Worm (Caenorhabditis elegans) whole organism, early embryonic: ENCODE data around the gene bet-2.

ENCODE experiments used
- B0310.2 ChIP-seq: sonication (generic microtip); optimal IDR thresholded peaks from 2 replicates; lab custom pipeline; 2016; ENCODE audit warnings: mild to moderate bottlenecking, missing genetic modification characterization, missing compliant biosample characterization
- F13C5.2 ChIP-seq: sonication (generic microtip); optimal IDR thresholded peaks from 2 replicates; lab custom pipeline; 2017; ENCODE audit warnings: mild to moderate bottlenecking, missing genetic modification characterization, inconsistent platforms, missing compliant biosample characterization
- aly-1 ChIP-seq: sonication (generic microtip); optimal IDR thresholded peaks from 2 replicates; lab custom pipeline; 2016; ENCODE audit warnings: missing genetic modification characterization, missing compliant biosample characterization
- ama-1 ChIP-seq: fragments of 150-350 bp; optimal IDR thresholded peaks from 2 replicates; lab custom pipeline; 2014
- ceh-13 ChIP-seq: fragments of 200-800 bp; sonication (Bioruptor generic); optimal IDR thresholded peaks from 2 replicates; lab custom pipeline; 2018; ENCODE audit warnings: mild to moderate bottlenecking, missing genetic modification characterization, missing compliant biosample characterization
- ceh-36 ChIP-seq: sonication (generic microtip); optimal IDR thresholded peaks from 2 replicates; lab custom pipeline; 2016; ENCODE audit warnings: missing genetic modification characterization, inconsistent platforms, missing compliant biosample characterization
- ets-7 ChIP-seq: sonication (generic microtip); optimal IDR thresholded peaks from 2 replicates; lab custom pipeline; 2016; ENCODE audit warnings: missing genotype, missing genetic modification characterization, missing compliant biosample characterization
- flt-1 ChIP-seq: fragments of 200-800 bp; sonication (Bioruptor generic); IDR thresholded peaks from 2 replicates; pipeline ENCODE4 v1.3.6; 2022; ENCODE audit warnings: missing genetic modification characterization, missing compliant biosample characterization
- hmbx-1 ChIP-seq: sonication (generic microtip); optimal IDR thresholded peaks from 2 replicates; lab custom pipeline; 2016; ENCODE audit warnings: mild to moderate bottlenecking, missing genetic modification characterization, missing compliant biosample characterization
- hmg-4 ChIP-seq: fragments of 200-800 bp; sonication (Bioruptor generic); optimal IDR thresholded peaks from 2 replicates; lab custom pipeline; 2018; ENCODE audit warnings: mild to moderate bottlenecking, missing genetic modification characterization, missing compliant biosample characterization
- hnd-1 ChIP-seq: sonication (generic microtip); optimal IDR thresholded peaks from 2 replicates; lab custom pipeline; 2016; ENCODE audit warnings: missing genetic modification characterization, missing compliant biosample characterization
- pes-1 ChIP-seq: fragments of 200-800 bp; sonication (Bioruptor generic); IDR thresholded peaks from 2 replicates; pipeline ENCODE4 v1.3.6; 2022; ENCODE audit warnings: missing genetic modification reagents, missing genetic modification characterization, missing compliant biosample characterization
- scrt-1 ChIP-seq: fragments of 200-800 bp; sonication (Bioruptor generic); IDR thresholded peaks from 2 replicates; pipeline ENCODE4 v1.3.6; 2022; ENCODE audit warnings: missing genetic modification characterization, missing compliant biosample characterization
- sea-1 ChIP-seq: fragments of 200-800 bp; sonication (Bioruptor generic); conservative IDR thresholded peaks from 2 replicates; pipeline ENCODE4 v1.3.6; 2022; ENCODE audit warnings: missing genetic modification characterization, missing compliant biosample characterization
- tbx-11 ChIP-seq: fragments of 200-800 bp; sonication (Bioruptor generic); IDR thresholded peaks from 2 replicates; pipeline ENCODE4 v1.3.6; 2022; ENCODE audit warnings: missing genetic modification characterization, missing compliant biosample characterization
- tbx-37 ChIP-seq: fragments of 200-800 bp; sonication (Bioruptor generic); conservative IDR thresholded peaks from 2 replicates; pipeline ENCODE4 v1.3.6; 2022; ENCODE audit warnings: missing genetic modification reagents, missing genetic modification characterization, missing compliant biosample characterization
- tra-4 ChIP-seq: sonication (generic microtip); optimal IDR thresholded peaks from 2 replicates; lab custom pipeline; 2017; ENCODE audit warnings: missing genetic modification characterization, missing compliant biosample characterization

The bet-2 gene

ce11 chrX:10534625-10535244 is 34.3 kb upstream of the bet-2 start:
- TF ChIP-seq hnd-1 (tag; lab: Kevin White, UChicago): no peak
- TF ChIP-seq ceh-36 (tag; lab: Kevin White, UChicago): no peak
- TF ChIP-seq pes-1 (GFP tag; lab: Robert Waterston, UW): no peak
- TF ChIP-seq hmbx-1 (tag; lab: Kevin White, UChicago): no peak
- no peak for TF ChIP-seq ceh-13 (GFP tag; lab: Kevin White, UChicago)
- no peak for TF ChIP-seq ama-1 (lab: Kevin White, UChicago)
- no peak for TF ChIP-seq tbx-37 (GFP tag; lab: Robert Waterston, UW)
- no peak for TF ChIP-seq scrt-1 (GFP tag; lab: Robert Waterston, UW)
- TF ChIP-seq ets-7 (tag; lab: Kevin White, UChicago): no peak
- no peak for TF ChIP-seq tbx-11 (GFP tag; lab: Robert Waterston, UW)
- no peak for TF ChIP-seq B0310.2 (tag; lab: Kevin White, UChicago)
- TF ChIP-seq hmg-4: no peak
- no peak for TF ChIP-seq aly-1
- no peak for TF ChIP-seq tra-4 (tag; lab: Kevin White, UChicago)
- no peak for TF ChIP-seq sea-1 (GFP tag; lab: Robert Waterston, UW)
- TF ChIP-seq F13C5.2: no peak
- no peak for TF ChIP-seq flt-1 (GFP tag; lab: Robert Waterston, UW)

DNA sequence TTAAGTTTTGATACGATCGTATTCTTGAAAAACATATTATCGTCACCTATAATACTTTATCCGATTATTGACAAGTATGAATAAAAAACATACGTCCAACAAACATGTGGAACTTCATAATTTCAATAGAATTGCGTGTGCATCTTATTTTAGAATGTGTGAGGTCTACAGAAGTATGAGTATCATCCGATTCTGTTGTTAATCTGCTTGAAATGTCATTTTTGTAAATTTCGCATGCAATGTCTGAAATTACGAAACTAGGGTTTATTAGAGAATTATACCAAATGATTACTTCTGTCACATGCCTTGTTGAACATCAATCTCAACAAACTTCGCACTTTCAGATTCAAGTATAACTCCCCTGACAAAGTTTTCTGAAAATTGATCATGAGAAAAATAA is 27.3 kb upstream of the bet-2 start:
- TF ChIP-seq B0310.2 (tag; lab: Kevin White, UChicago): no peak
- no peak for TF ChIP-seq hnd-1 (tag; lab: Kevin White, UChicago)
- no peak for TF ChIP-seq ceh-36 (tag; lab: Kevin White, UChicago)
- no peak for TF ChIP-seq F13C5.2
- no peak for TF ChIP-seq pes-1 (GFP tag; lab: Robert Waterston, UW)
- TF ChIP-seq tra-4 (tag; lab: Kevin White, UChicago): no peak
- no peak for TF ChIP-seq scrt-1 (GFP tag; lab: Robert Waterston, UW)
- no peak for TF ChIP-seq ama-1 (lab: Kevin White, UChicago)
- no peak for TF ChIP-seq tbx-11 (GFP tag; lab: Robert Waterston, UW)
- no peak for TF ChIP-seq hmbx-1 (tag; lab: Kevin White, UChicago)
- TF ChIP-seq tbx-37 (GFP tag; lab: Robert Waterston, UW): no peak

DNA sequence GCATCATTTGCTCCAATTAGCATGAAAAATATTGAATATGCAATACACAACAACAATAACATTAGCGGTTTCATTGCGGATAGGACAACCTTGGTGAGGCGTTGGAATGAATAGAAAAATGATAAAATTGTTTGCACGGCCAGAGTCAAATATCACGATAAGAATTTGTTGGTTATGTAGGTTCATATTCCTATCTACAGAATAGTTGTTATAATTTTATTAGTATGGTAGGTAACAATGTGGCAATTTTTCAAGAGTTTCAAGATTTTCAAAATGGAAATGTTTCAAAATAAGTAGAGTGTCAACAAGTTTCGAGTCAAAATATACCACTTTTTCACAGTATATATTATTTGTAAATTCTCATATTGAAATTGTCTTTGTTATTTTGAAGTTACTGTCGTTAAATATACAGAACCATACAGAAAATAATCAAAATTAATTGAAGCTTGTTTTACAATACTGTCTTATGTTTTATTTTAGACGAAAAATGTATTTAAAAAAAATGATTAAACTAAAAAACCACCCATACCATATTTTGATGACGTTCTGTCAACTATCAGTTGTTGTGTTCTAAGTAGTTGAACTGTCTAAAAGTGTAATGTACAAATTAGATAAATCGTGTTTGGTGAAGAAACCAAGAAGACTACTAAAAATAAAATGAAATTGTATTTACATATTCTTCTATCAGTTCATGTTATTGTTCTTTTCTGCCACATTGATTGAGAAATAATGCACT is 26.6 kb upstream of the bet-2 start, which contains the start of the genes F59F5.3 and F59F5.4:
TSS of gene F59F5.3 (minus strand) at position 101 of the 736 bp plus-strand sequence.
TSS of gene F59F5.4 (plus strand) at position 686 of the 736 bp plus-strand sequence.
- no peak for TF ChIP-seq tra-4 (tag; lab: Kevin White, UChicago)
- TF ChIP-seq ama-1 (lab: Kevin White, UChicago): no peak
- no peak for TF ChIP-seq hnd-1 (tag; lab: Kevin White, UChicago)
- no peak for TF ChIP-seq hmbx-1 (tag; lab: Kevin White, UChicago)
- no peak for TF ChIP-seq tbx-11 (GFP tag; lab: Robert Waterston, UW)
- no peak for TF ChIP-seq hmg-4
- no peak for TF ChIP-seq aly-1
- no peak for TF ChIP-seq ceh-13 (GFP tag; lab: Kevin White, UChicago)
- TF ChIP-seq scrt-1 (GFP tag; lab: Robert Waterston, UW): no peak
- no peak for TF ChIP-seq F13C5.2
- no peak for TF ChIP-seq flt-1 (GFP tag; lab: Robert Waterston, UW)
- TF ChIP-seq pes-1 (GFP tag; lab: Robert Waterston, UW): no peak
- no peak for TF ChIP-seq ets-7 (tag; lab: Kevin White, UChicago)
- TF ChIP-seq tbx-37 (GFP tag; lab: Robert Waterston, UW): no peak
- TF ChIP-seq ceh-36 (tag; lab: Kevin White, UChicago): no peak
- TF ChIP-seq B0310.2 (tag; lab: Kevin White, UChicago): no peak
- TF ChIP-seq sea-1 (GFP tag; lab: Robert Waterston, UW): no peak

DNA sequence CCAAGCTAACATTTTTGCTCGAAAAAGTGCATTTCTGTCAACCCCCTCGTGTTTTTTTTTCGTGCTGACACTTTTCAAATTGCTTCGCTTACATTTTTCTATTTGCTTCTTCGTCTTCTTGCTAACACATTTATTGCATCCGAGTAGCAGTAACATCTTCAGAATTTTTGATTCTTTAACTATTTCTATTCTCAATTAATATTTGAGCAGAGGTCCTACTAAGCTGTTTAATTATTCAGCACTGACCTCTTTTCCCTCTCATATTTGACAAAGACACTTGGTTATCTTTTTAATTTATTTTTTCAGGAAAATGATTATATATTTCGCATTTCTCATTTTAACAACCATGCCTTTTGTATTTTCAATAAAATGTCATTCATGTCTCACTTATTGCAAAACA is 23.4 kb upstream of the bet-2 start, which contains the start of gene F59F5.5:
TSS of gene F59F5.5 (plus strand) at position 301 of the 400 bp plus-strand sequence.
- TF ChIP-seq flt-1 (GFP tag; lab: Robert Waterston, UW) (no peak), ets-7 (tag; lab: Kevin White, UChicago) (no peak), pes-1 (GFP tag; lab: Robert Waterston, UW) (no peak), hmbx-1 (tag; lab: Kevin White, UChicago) (no peak), ama-1 (lab: Kevin White, UChicago) (no peak), scrt-1 (GFP tag; lab: Robert Waterston, UW) (no peak), B0310.2 (tag; lab: Kevin White, UChicago) (no peak)

- TF ChIP-seq hmg-4 (no peak), pes-1 (GFP tag; lab: Robert Waterston, UW) (no peak), aly-1 (no peak), tbx-11 (GFP tag; lab: Robert Waterston, UW) (no peak), B0310.2 (tag; lab: Kevin White, UChicago) (no peak), ceh-36 (tag; lab: Kevin White, UChicago) (no peak), tbx-37 (GFP tag; lab: Robert Waterston, UW) (no peak), ceh-13 (GFP tag; lab: Kevin White, UChicago) (no peak), sea-1 (GFP tag; lab: Robert Waterston, UW) (no peak), hnd-1 (tag; lab: Kevin White, UChicago) (no peak), F13C5.2 (no peak), hmbx-1 (tag; lab: Kevin White, UChicago) (no peak), tra-4 (tag; lab: Kevin White, UChicago) (no peak), ets-7 (tag; lab: Kevin White, UChicago) (no peak), ama-1 (lab: Kevin White, UChicago) (no peak), scrt-1 (GFP tag; lab: Robert Waterston, UW) (no peak)
Measured at ce11 chrX:10553048-10553447, 16.0 kb upstream of the bet-2 start.
